Fruit fly (Drosophila melanogaster): ENCODE measurements around the gene Cyp9f3.
A peak's percentile ranks its signal among the peaks of the same experiment; 100 is the strongest.

Cyp9f3 gene

DNA sequence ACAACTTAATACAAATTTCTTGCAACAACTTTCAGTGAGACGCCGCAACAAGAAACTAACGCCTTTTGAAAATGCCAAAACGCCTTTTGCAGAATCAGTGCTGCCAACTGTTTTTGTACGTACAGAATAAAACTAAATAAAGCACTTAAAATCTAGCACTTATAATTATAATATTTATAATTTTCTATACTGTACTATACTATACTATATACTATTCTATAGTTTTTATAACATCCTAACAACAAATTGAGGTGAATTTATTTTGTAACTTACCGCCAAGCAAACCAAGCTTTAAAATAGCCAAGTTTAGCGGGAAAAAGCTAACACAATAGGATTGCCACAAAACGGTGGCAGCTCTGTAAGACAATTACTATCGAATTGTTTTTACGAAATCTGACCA lies 35.0 kb upstream of the Cyp9f3 start, which contains the start of the genes Aos1 and Srlp (continued):
- TF ChIP-seq CG14965 (GFP tag; optimal IDR thresholded peaks at IDR 0.05; ENCODE audit: borderline replicate concordance) = no peak
- peak; percentile 55; the same call in 1 of the 2 replicates for TF ChIP-seq CG3847 (GFP tag; IDR thresholded peaks at IDR 0.05)
- TF ChIP-seq Xrp1 (GFP tag; IDR thresholded peaks at IDR 0.05) = peak; percentile 31; the same call in 1 of the 2 replicates
- peak; percentile 63 for TF ChIP-seq CG9797 (GFP tag; optimal IDR thresholded peaks at IDR 0.05)
- TF ChIP-seq Atf3 (GFP tag; optimal IDR thresholded peaks at IDR 0.05) = no peak
- TF ChIP-seq ac (GFP tag; optimal IDR thresholded peaks at IDR 0.05) = no peak
- TF ChIP-seq lola (GFP tag; optimal IDR thresholded peaks at IDR 0.05) = peak in 1 of 3 experiments; percentile 56
- TF ChIP-seq lmd (GFP tag; IDR thresholded peaks at IDR 0.05) = peak; percentile 37; the same call in 1 of the 2 replicates
- TF ChIP-seq CG18262 (tag; optimal IDR thresholded peaks at IDR 0.05) = peak; percentile 66
- 0 out of 2 replicates have a peak, but pooled peaks have one; percentile 30 for TF ChIP-seq CG17328 (GFP tag; IDR thresholded peaks at IDR 0.05)
- no peak for TF ChIP-seq ap (GFP tag; IDR thresholded peaks at IDR 0.05)
- TF ChIP-seq pzg (GFP tag; optimal IDR thresholded peaks at IDR 0.05) = peak; percentile 57
- peak; percentile 52 for TF ChIP-seq CG10979 (tag; optimal IDR thresholded peaks at IDR 0.05)
- peak; percentile 38 for TF ChIP-seq Chrac-16 (GFP tag; optimal IDR thresholded peaks at IDR 0.05)
- TF ChIP-seq chinmo (GFP tag; IDR thresholded peaks at IDR 0.05; ENCODE audit: partially characterized antibody) = 0 out of 4 replicates have a peak, but pooled peaks have one; percentile 38
- peak; percentile 47 for TF ChIP-seq tin (GFP tag; optimal IDR thresholded peaks at IDR 0.05)
- TF ChIP-seq CG4707 (GFP tag; optimal IDR thresholded peaks at IDR 0.05) = no peak

DNA sequence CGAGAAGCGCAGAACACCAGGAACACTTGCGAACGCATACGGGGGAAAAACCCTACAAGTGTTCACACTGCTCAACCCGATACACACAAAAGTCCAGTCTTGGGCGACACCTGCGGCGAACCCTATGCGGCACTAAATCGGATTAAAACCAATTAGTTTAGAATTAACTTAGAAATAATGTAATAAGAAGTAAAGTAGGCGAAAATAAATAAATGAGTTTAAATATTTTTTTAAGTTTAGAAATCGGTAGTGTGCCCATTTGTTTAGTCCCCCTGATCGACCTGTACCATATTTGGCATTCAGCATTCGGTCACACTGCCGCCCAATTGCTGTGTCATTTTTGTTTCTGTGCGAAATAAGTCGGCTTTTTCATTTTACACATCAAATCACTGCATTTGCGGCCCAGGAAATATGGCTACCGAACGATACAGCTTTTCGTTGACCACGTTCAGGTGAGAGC lies 32.3 kb upstream of the Cyp9f3 start, which contains the start of gene Prosalpha2:
Gene Prosalpha2, plus strand, starts transcription at position 292 of the 460 bp plus-strand sequence.
- TF ChIP-seq schlank (tag; optimal IDR thresholded peaks at IDR 0.05) (no peak), Drgx (GFP tag; IDR thresholded peaks at IDR 0.05) (no peak; the same call in 1 of the 2 replicates), CG32532 (GFP tag; IDR thresholded peaks at IDR 0.05) (peak; percentile 30; the same call in 1 of the 2 replicates), da (GFP tag; optimal IDR thresholded peaks at IDR 0.05) (no peak), wdn (GFP tag; IDR thresholded peaks at IDR 0.05) (no peak), jumu (GFP tag; optimal IDR thresholded peaks at IDR 0.05) (no peak), CG12155 (GFP tag; optimal IDR thresholded peaks at IDR 0.05) (peak; percentile 14), Camta (GFP tag; optimal IDR thresholded peaks at IDR 0.05) (no peak), dysf (GFP tag; IDR thresholded peaks at IDR 0.05) (peak; percentile 32; the same call in 1 of the 3 replicates), Hr51 (GFP tag; optimal IDR thresholded peaks at IDR 0.05) (no peak), ap (GFP tag; IDR thresholded peaks at IDR 0.05) (no peak), CG10267 (tag; optimal IDR thresholded peaks at IDR 0.05) (peak; percentile 45), MBD-R2 (GFP tag; IDR thresholded peaks at IDR 0.05) (peak; percentile 82), Sin3A (optimal IDR thresholded peaks at IDR 0.05) (peak; percentile 66), Ssrp (tag; optimal IDR thresholded peaks at IDR 0.05) (no peak), pzg (GFP tag; optimal IDR thresholded peaks at IDR 0.05) (peak; percentile 61), Hr3 (GFP tag; optimal IDR thresholded peaks at IDR 0.05) (no peak), sug (tag; optimal IDR thresholded peaks at IDR 0.05) (peak; percentile 40), CG4617 (GFP tag; optimal IDR thresholded peaks at IDR 0.05; ENCODE audit: borderline replicate concordance) (peak; percentile 57), Rfx (GFP tag; IDR thresholded peaks at IDR 0.05) (0 out of 2 replicates have a peak, but pooled peaks have one; percentile 21), CG14014 (GFP tag; IDR thresholded peaks at IDR 0.05) (no peak), tna (GFP tag; IDR thresholded peaks at IDR 0.05; ENCODE audit: partially characterized antibody) (no peak), row (GFP tag; IDR thresholded peaks at IDR 0.05) (peak; percentile 59), CoRest (tag; optimal IDR thresholded peaks at IDR 0.05) (peak; percentile 74), CG4424 (GFP tag; optimal IDR thresholded peaks at IDR 0.05) (peak; percentile 3), CG7745 (tag; optimal IDR thresholded peaks at IDR 0.05) (no peak), unpg (GFP tag; optimal IDR thresholded peaks at IDR 0.05) (no peak), CG12659 (GFP tag; optimal IDR thresholded peaks at IDR 0.05) (peak; percentile 68), Dp (GFP tag; optimal IDR thresholded peaks at IDR 0.05) (peak; percentile 55), Xrp1 (GFP tag; IDR thresholded peaks at IDR 0.05) (no peak), MTF-1 (GFP tag; optimal IDR thresholded peaks at IDR 0.05; ENCODE audit: borderline replicate concordance) (no peak), Elba2 (GFP tag; optimal IDR thresholded peaks at IDR 0.05) (peak; percentile 72), Nf-YC (tag; optimal IDR thresholded peaks at IDR 0.05) (peak; percentile 30), cas (GFP tag; IDR thresholded peaks at IDR 0.05) (no peak), hth (optimal IDR thresholded peaks at IDR 0.05) (no peak)

All from whole organism, embryonic.